Fruit fly (Drosophila melanogaster) whole organism, prepupa: ENCODE data around the gene CG31897.
A peak's percentile ranks its signal among the peaks of the same experiment; 100 is the strongest.

Source experiments
- Blimp-1 ChIP-seq: fragments of 200-800 bp; sonication (Bioruptor generic); optimal IDR thresholded peaks from 3 replicates; lab custom pipeline; 2017; ENCODE audit warnings: missing biosample characterization, missing genetic modification characterization, mild to moderate bottlenecking, moderate library complexity, missing genetic modification reagents
- CG10669 ChIP-seq: fragments of 200-800 bp; sonication (Bioruptor generic); optimal IDR thresholded peaks from 3 replicates; lab custom pipeline; 2018; ENCODE audit warnings: missing biosample characterization, mild to moderate bottlenecking, missing genetic modification characterization, moderate library complexity
- CG11762 ChIP-seq: fragments of 200-800 bp; sonication (Bioruptor generic); optimal IDR thresholded peaks from 3 replicates; lab custom pipeline; 2016; ENCODE audit warnings: missing biosample characterization, missing genetic modification characterization; ENCODE audit not compliant: insufficient read depth
- CG11902 ChIP-seq: fragments of 200-800 bp; sonication (Bioruptor generic); optimal IDR thresholded peaks from 3 replicates; lab custom pipeline; 2016; ENCODE audit warnings: missing biosample characterization, missing genetic modification characterization
- CG15336 ChIP-seq: fragments of 200-800 bp; sonication (Bioruptor generic); IDR thresholded peaks from 2 replicates; pipeline ENCODE4 v1.3.6; 2022; ENCODE audit warnings: missing biosample characterization, missing genetic modification characterization
- CG3032 ChIP-seq: fragments of 200-800 bp; optimal IDR thresholded peaks from 2 replicates; lab custom pipeline; 2019; ENCODE audit warnings: missing biosample characterization, mild to moderate bottlenecking, missing genetic modification characterization, moderate library complexity
- CG31627 ChIP-seq: fragments of 200-800 bp; sonication (Bioruptor generic); optimal IDR thresholded peaks from 3 replicates; lab custom pipeline; 2016; ENCODE audit warnings: missing biosample characterization, missing genetic modification characterization
- CG32006 ChIP-seq: fragments of 200-800 bp; sonication (Bioruptor generic); optimal IDR thresholded peaks from 3 replicates; lab custom pipeline; 2017; ENCODE audit warnings: missing biosample characterization, mild to moderate bottlenecking, missing genetic modification characterization
- CG34406 ChIP-seq: fragments of 200-800 bp; sonication (Bioruptor generic); optimal IDR thresholded peaks from 3 replicates; lab custom pipeline; 2016; ENCODE audit warnings: missing biosample characterization, missing genetic modification characterization
- CG3919 ChIP-seq: fragments of 200-800 bp; sonication (Bioruptor generic); optimal IDR thresholded peaks from 3 replicates; lab custom pipeline; 2016; ENCODE audit warnings: missing biosample characterization, missing genetic modification characterization
- CG6792 ChIP-seq: fragments of 200-800 bp; sonication (Bioruptor generic); optimal IDR thresholded peaks from 3 replicates; lab custom pipeline; 2016; ENCODE audit warnings: missing biosample characterization, missing genetic modification characterization
- CG6854 ChIP-seq: fragments of 200-800 bp; sonication (Bioruptor generic); optimal IDR thresholded peaks from 2 replicates; lab custom pipeline; 2017; ENCODE audit warnings: missing biosample characterization, mild to moderate bottlenecking, missing genetic modification characterization
- CG7368 ChIP-seq: fragments of 200-800 bp; sonication (Bioruptor generic); optimal IDR thresholded peaks from 3 replicates; lab custom pipeline; 2016; ENCODE audit warnings: missing biosample characterization, missing genetic modification characterization
- CG8319 ChIP-seq: fragments of 200-800 bp; sonication (Bioruptor generic); optimal IDR thresholded peaks from 3 replicates; lab custom pipeline; 2016; ENCODE audit warnings: missing biosample characterization, missing genetic modification characterization
- CG9139 ChIP-seq: fragments of 200-800 bp; sonication (Bioruptor generic); optimal IDR thresholded peaks from 3 replicates; lab custom pipeline; 2017; ENCODE audit warnings: missing biosample characterization, mild to moderate bottlenecking, missing genetic modification characterization
- Eip75B ChIP-seq: fragments of 200-800 bp; sonication (Bioruptor generic); optimal IDR thresholded peaks from 3 replicates; lab custom pipeline; 2016; ENCODE audit warnings: missing biosample characterization, missing genetic modification characterization
- Eip78C ChIP-seq: fragments of 200-800 bp; sonication (Bioruptor generic); peaks from one replicate; lab custom pipeline; 2016; ENCODE audit warnings: missing biosample characterization, missing genetic modification characterization
- Eip93F ChIP-seq: fragments of 200-800 bp; sonication (Bioruptor generic); optimal IDR thresholded peaks from 2 replicates; lab custom pipeline; 2016; ENCODE audit warnings: missing biosample characterization, mild to moderate bottlenecking, missing genetic modification characterization
- Ets96B ChIP-seq: fragments of 200-800 bp; optimal IDR thresholded peaks from 2 replicates; lab custom pipeline; 2019; ENCODE audit warnings: missing biosample characterization, mild to moderate bottlenecking, missing genetic modification characterization, moderate library complexity
- Gug ChIP-seq: fragments of 200-800 bp; sonication (Bioruptor generic); IDR thresholded peaks from 2 replicates; pipeline ENCODE4 v1.3.6; 2022; ENCODE audit warnings: missing biosample characterization, missing genetic modification characterization
- Hr38 ChIP-seq: sonication (Bioruptor generic); optimal IDR thresholded peaks from 2 replicates; lab custom pipeline; 2016; ENCODE audit warnings: missing biosample characterization, missing genetic modification characterization
- Hr39 ChIP-seq: fragments of 200-800 bp; sonication (Bioruptor generic); optimal IDR thresholded peaks from 2 replicates; lab custom pipeline; 2016; ENCODE audit warnings: missing biosample characterization, missing genetic modification characterization
- Hr4 ChIP-seq: fragments of 200-800 bp; sonication (Bioruptor generic); optimal IDR thresholded peaks from 3 replicates; lab custom pipeline; 2016; ENCODE audit warnings: missing biosample characterization, missing genetic modification characterization
- Met ChIP-seq: fragments of 200-800 bp; sonication (Bioruptor generic); optimal IDR thresholded peaks from 3 replicates; lab custom pipeline; 2016; ENCODE audit warnings: missing biosample characterization, missing genetic modification characterization
- OdsH ChIP-seq: fragments of 200-800 bp; sonication (Bioruptor generic); optimal IDR thresholded peaks from 3 replicates; lab custom pipeline; 2016; ENCODE audit warnings: missing biosample characterization, missing genetic modification characterization
- Sox102F ChIP-seq: fragments of 200-800 bp; sonication (Bioruptor generic); optimal IDR thresholded peaks from 2 replicates; lab custom pipeline; 2016; ENCODE audit warnings: missing biosample characterization, mild to moderate bottlenecking, missing genetic modification characterization
- Sox14 ChIP-seq: fragments of 200-800 bp; sonication (Bioruptor generic); optimal IDR thresholded peaks from 3 replicates; lab custom pipeline; 2016; ENCODE audit warnings: missing biosample characterization, missing genetic modification characterization
- achi ChIP-seq: fragments of 200-800 bp; sonication (Bioruptor generic); optimal IDR thresholded peaks from 3 replicates; lab custom pipeline; 2016; ENCODE audit warnings: missing biosample characterization, missing genetic modification characterization
- acj6 ChIP-seq: fragments of 200-800 bp; sonication (Bioruptor generic); optimal IDR thresholded peaks from 3 replicates; lab custom pipeline; 2016; ENCODE audit warnings: missing biosample characterization, missing genetic modification characterization
- dac ChIP-seq: fragments of 200-800 bp; sonication (Bioruptor generic); optimal IDR thresholded peaks from 2 replicates; lab custom pipeline; 2017; ENCODE audit warnings: missing biosample characterization, mild to moderate bottlenecking, missing genetic modification characterization
- dsx ChIP-seq: fragments of 200-800 bp; optimal IDR thresholded peaks from 3 replicates; lab custom pipeline; 2019; ENCODE audit warnings: missing biosample characterization, mild to moderate bottlenecking, missing genetic modification characterization, moderate library complexity; ENCODE audit not compliant: poor library complexity, severe bottlenecking
- eg ChIP-seq: fragments of 200-800 bp; sonication (Bioruptor generic); IDR thresholded peaks from 3 replicates; pipeline ENCODE4 v1.3.6; 2022; ENCODE audit warnings: missing biosample characterization, missing genetic modification characterization
- esn ChIP-seq: fragments of 200-800 bp; sonication (Bioruptor generic); optimal IDR thresholded peaks from 2 replicates; lab custom pipeline; 2016; ENCODE audit warnings: missing biosample characterization, mild to moderate bottlenecking, missing genetic modification characterization, moderate library complexity
- fkh ChIP-seq: fragments of 200-800 bp; sonication (Bioruptor generic); optimal IDR thresholded peaks from 3 replicates; lab custom pipeline; 2017; ENCODE audit warnings: missing biosample characterization, mild to moderate bottlenecking, missing genetic modification characterization, moderate library complexity
- lz ChIP-seq: fragments of 200-800 bp; sonication (Bioruptor generic); optimal IDR thresholded peaks from 3 replicates; lab custom pipeline; 2016; ENCODE audit warnings: missing biosample characterization, missing genetic modification characterization
- net ChIP-seq: fragments of 200-800 bp; sonication (Bioruptor generic); optimal IDR thresholded peaks from 3 replicates; lab custom pipeline; 2016; ENCODE audit warnings: missing biosample characterization, missing genetic modification characterization
- pdm3 ChIP-seq: fragments of 200-800 bp; sonication (Bioruptor generic); optimal IDR thresholded peaks from 3 replicates; lab custom pipeline; 2016; ENCODE audit warnings: missing biosample characterization, missing genetic modification characterization
- salr ChIP-seq, 2 experiments: fragments of 200-800 bp; sonication (Bioruptor generic); optimal IDR thresholded peaks; 3 replicates each; lab custom pipeline; 2016 to 2018; ENCODE audit warnings: missing biosample characterization in 2 of 2, missing genetic modification characterization in 2 of 2, mild to moderate bottlenecking in 1 of 2
- spab ChIP-seq: fragments of 200-800 bp; sonication (Bioruptor generic); optimal IDR thresholded peaks from 2 replicates; lab custom pipeline; 2017; ENCODE audit warnings: missing biosample characterization, mild to moderate bottlenecking, missing genetic modification characterization, missing genetic modification reagents
- svp ChIP-seq: fragments of 200-800 bp; sonication (Bioruptor generic); peaks from one replicate; lab custom pipeline; 2016; ENCODE audit warnings: missing biosample characterization, missing genetic modification characterization
- topi ChIP-seq: fragments of 200-800 bp; sonication (Bioruptor generic); optimal IDR thresholded peaks from 3 replicates; lab custom pipeline; 2016; ENCODE audit warnings: missing biosample characterization, missing genetic modification characterization
- vri ChIP-seq: fragments of 200-800 bp; sonication (Bioruptor generic); optimal IDR thresholded peaks from 3 replicates; lab custom pipeline; 2016; ENCODE audit warnings: missing biosample characterization, mild to moderate bottlenecking, missing genetic modification characterization

The CG31897 gene

dm6 chr2L:8451497-8451896 lies 9.2 kb downstream of the CG31897 start:
- TF ChIP-seq Eip93F (GFP tag; lab: Kevin White, UChicago) (peak; percentile 52), Gug (no peak), CG15336 (GFP tag; lab: Robert Waterston, UW) (no peak), dsx (GFP tag; lab: Kevin White, UChicago) (no peak), Met (GFP tag; lab: Kevin White, UChicago) (no peak)

- TF ChIP-seq net (GFP tag; lab: Kevin White, UChicago) = peak; percentile 10
- TF ChIP-seq Eip75B (GFP tag; lab: Kevin White, UChicago) = no peak
- TF ChIP-seq CG10669 (GFP tag; lab: Kevin White, UChicago) = peak; percentile 30
- TF ChIP-seq CG32006 = peak; percentile 33
- peak; percentile 22 for TF ChIP-seq lz (GFP tag; lab: Kevin White, UChicago)
- TF ChIP-seq CG6854 (GFP tag; lab: Kevin White, UChicago) = no peak
- TF ChIP-seq topi (GFP tag; lab: Kevin White, UChicago) = peak; percentile 16
- TF ChIP-seq achi (GFP tag; lab: Kevin White, UChicago) = peak; percentile 24
- peak; percentile 38 for TF ChIP-seq svp (GFP tag; lab: Kevin White, UChicago)
- TF ChIP-seq pdm3 (GFP tag; lab: Kevin White, UChicago) = peak; percentile 17
- peak; percentile 8 for TF ChIP-seq Sox102F (GFP tag; lab: Kevin White, UChicago)
- TF ChIP-seq CG8319 (GFP tag; lab: Kevin White, UChicago) = no peak
- TF ChIP-seq CG9139 = no peak
- peak; percentile 6 for TF ChIP-seq Ets96B (tag; lab: Kevin White, UChicago)
- TF ChIP-seq fkh (GFP tag; lab: Kevin White, UChicago) = peak; percentile 65
- peak; percentile 4 for TF ChIP-seq CG3919 (GFP tag; lab: Kevin White, UChicago)
- TF ChIP-seq Hr4 (GFP tag; lab: Kevin White, UChicago) = peak; percentile 28
- peak; percentile 3 for TF ChIP-seq vri
- TF ChIP-seq esn (GFP tag; lab: Kevin White, UChicago) = peak; percentile 23
- TF ChIP-seq Met (GFP tag; lab: Kevin White, UChicago) = peak; percentile 14
- TF ChIP-seq acj6 (GFP tag; lab: Kevin White, UChicago) = peak; percentile 24
- peak; percentile 23 for TF ChIP-seq OdsH
- peak; percentile 35 for TF ChIP-seq dsx (GFP tag; lab: Kevin White, UChicago)
- TF ChIP-seq eg (GFP tag; lab: Robert Waterston, UW) = no peak
- TF ChIP-seq CG7368 (GFP tag; lab: Kevin White, UChicago) = no peak
- TF ChIP-seq Eip78C (GFP tag; lab: Kevin White, UChicago) = peak; percentile 73
- TF ChIP-seq Hr39 (GFP tag; lab: Kevin White, UChicago) = peak; percentile 23
Observed at dm6 chr2L:8461782-8462453, 19.7 kb downstream of the CG31897 start.

dm6 chr2L:8463144-8464106 lies 21.2 kb downstream of the CG31897 start, which contains the start of gene Agpat2:
Gene Agpat2 (minus strand): TSS chr2L:8463994.
- peak; percentile 48 for TF ChIP-seq net (GFP tag; lab: Kevin White, UChicago)
- TF ChIP-seq spab (GFP tag; lab: Kevin White, UChicago) = peak; percentile 57
- peak; percentile 20 for TF ChIP-seq CG11762 (GFP tag; lab: Kevin White, UChicago)
- TF ChIP-seq Sox14 (GFP tag; lab: Kevin White, UChicago) = peak; percentile 69
- TF ChIP-seq eg (GFP tag; lab: Robert Waterston, UW) = 0 out of 3 replicates have a peak, but pooled peaks have one; percentile 11
- TF ChIP-seq lz (GFP tag; lab: Kevin White, UChicago) = peak; percentile 75
- TF ChIP-seq salr (GFP tag; optimal IDR thresholded peaks at IDR 0.05; lab: Kevin White, UChicago) = peak; percentile 2 to 35
- TF ChIP-seq pdm3 (GFP tag; lab: Kevin White, UChicago) = peak; percentile 67
- TF ChIP-seq dsx (GFP tag; lab: Kevin White, UChicago) = peak; percentile 27
- peak; percentile 65 for TF ChIP-seq CG6792 (GFP tag; lab: Kevin White, UChicago)
- TF ChIP-seq Hr38 = no peak
- TF ChIP-seq CG6854 (GFP tag; lab: Kevin White, UChicago) = no peak
- peak; percentile 58 for TF ChIP-seq Hr4 (GFP tag; lab: Kevin White, UChicago)
- TF ChIP-seq CG31627 = peak; percentile 77
- TF ChIP-seq Blimp-1 = peak; percentile 27
- TF ChIP-seq achi (GFP tag; lab: Kevin White, UChicago) = peak; percentile 59
- peak; percentile 82 for TF ChIP-seq Met (GFP tag; lab: Kevin White, UChicago)
- TF ChIP-seq vri = peak; percentile 68
- peak; percentile 92 for TF ChIP-seq Eip78C (GFP tag; lab: Kevin White, UChicago)
- TF ChIP-seq CG34406 (GFP tag; lab: Kevin White, UChicago) = peak; percentile 64
- TF ChIP-seq OdsH = peak; percentile 64
- TF ChIP-seq CG11902 (GFP tag; lab: Kevin White, UChicago) = peak; percentile 48
- peak; percentile 51 for TF ChIP-seq CG3032 (tag; lab: Kevin White, UChicago)
- TF ChIP-seq dac (GFP tag; lab: Kevin White, UChicago) = no peak
